Fruit fly (Drosophila melanogaster): ENCODE measurements around the gene Dys.
A peak's percentile ranks its signal among the peaks of the same experiment; 100 is the strongest.

Gene Dys

DNA sequence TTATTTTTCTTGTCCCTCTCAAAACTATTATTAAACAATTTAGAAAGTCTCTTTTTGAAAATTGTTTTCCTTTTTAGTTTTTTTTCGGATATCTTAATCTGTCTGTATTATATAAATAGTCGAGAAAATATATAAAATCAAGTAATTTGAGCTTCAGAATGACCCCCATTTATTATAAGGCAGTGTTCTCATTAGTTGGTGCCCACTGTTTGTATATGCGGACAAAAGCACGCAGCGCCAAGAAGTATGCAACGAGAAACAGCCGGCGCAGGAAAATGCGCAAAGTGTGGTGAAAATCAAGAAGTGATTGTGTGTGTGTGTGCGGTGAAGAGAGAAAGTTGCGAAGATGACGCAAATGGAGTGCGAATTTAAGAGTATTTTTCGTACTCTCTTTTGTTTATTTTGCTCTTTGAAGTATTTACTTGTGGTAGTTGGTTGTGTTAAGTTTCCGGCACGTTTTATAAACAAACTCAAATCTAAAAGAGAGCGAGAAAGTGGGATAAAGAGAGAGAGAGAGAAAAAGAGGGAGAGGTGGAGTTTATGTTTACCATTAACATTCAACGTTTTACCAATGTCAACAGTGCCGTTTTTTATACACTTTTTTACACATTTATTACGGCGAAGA lies 42.3 kb downstream of the Dys start (continued):
- TF ChIP-seq HmgD (GFP tag; optimal IDR thresholded peaks at IDR 0.05) (no peak), CG3065 (GFP tag; optimal IDR thresholded peaks at IDR 0.05) (no peak), Hey (tag; optimal IDR thresholded peaks at IDR 0.05) (no peak), MESR4 (GFP tag; optimal IDR thresholded peaks at IDR 0.05) (no peak), chinmo (GFP tag; IDR thresholded peaks at IDR 0.05; ENCODE audit: partially characterized antibody) (no peak), Hr3 (GFP tag; optimal IDR thresholded peaks at IDR 0.05) (no peak), luna (GFP tag; optimal IDR thresholded peaks at IDR 0.05) (no peak), dmrt99B (tag; optimal IDR thresholded peaks at IDR 0.05) (peak; percentile 13), vnd (GFP tag; IDR thresholded peaks at IDR 0.05; ENCODE audit: partially characterized antibody) (no peak), CG10654 (GFP tag; optimal IDR thresholded peaks at IDR 0.05) (no peak), CG18262 (tag; optimal IDR thresholded peaks at IDR 0.05) (no peak), rib (GFP tag; IDR thresholded peaks at IDR 0.05) (no peak), CG6175 (GFP tag; IDR thresholded peaks at IDR 0.05) (no peak), Oli (tag; optimal IDR thresholded peaks at IDR 0.05) (peak; percentile 14), CoRest (tag; optimal IDR thresholded peaks at IDR 0.05) (peak; percentile 21), HLHmδ (GFP tag; optimal IDR thresholded peaks at IDR 0.05) (no peak), gem (tag; optimal IDR thresholded peaks at IDR 0.05) (peak; percentile 31), Sox102F (GFP tag; optimal IDR thresholded peaks at IDR 0.05) (peak; percentile 32), CG16813 (GFP tag; IDR thresholded peaks at IDR 0.05; ENCODE audit: partially characterized antibody) (no peak), B-H1 (GFP tag; IDR thresholded peaks at IDR 0.05) (no peak), D19A (tag; optimal IDR thresholded peaks at IDR 0.05) (peak; percentile 1), Blimp-1 (GFP tag; optimal IDR thresholded peaks at IDR 0.05) (no peak), mam (GFP tag; optimal IDR thresholded peaks at IDR 0.05) (no peak), CG6272 (GFP tag; IDR thresholded peaks at IDR 0.05) (no peak), CG3163 (GFP tag; optimal IDR thresholded peaks at IDR 0.05) (peak; percentile 92), hkb (optimal IDR thresholded peaks at IDR 0.05) (no peak), hkb (GFP tag; IDR thresholded peaks at IDR 0.05) (no peak), Trl (optimal IDR thresholded peaks at IDR 0.05) (peak; percentile 49 to 74), Trl (GFP tag; optimal IDR thresholded peaks at IDR 0.05) (no peak), Poxn (GFP tag; IDR thresholded peaks at IDR 0.05) (no peak), CG14860 (GFP tag; IDR thresholded peaks at IDR 0.05; ENCODE audit: partially characterized antibody) (no peak), CG17359 (tag; optimal IDR thresholded peaks at IDR 0.05) (peak; percentile 7), Nf-YA (GFP tag; IDR thresholded peaks at IDR 0.05) (no peak), sim (GFP tag; IDR thresholded peaks at IDR 0.05) (no peak), YL-1 (GFP tag; optimal IDR thresholded peaks at IDR 0.05) (no peak), CG7928 (GFP tag; optimal IDR thresholded peaks at IDR 0.05) (no peak), ewg (GFP tag; optimal IDR thresholded peaks at IDR 0.05) (peak; percentile 44), Hand (GFP tag; optimal IDR thresholded peaks at IDR 0.05) (no peak), row (GFP tag; IDR thresholded peaks at IDR 0.05) (peak; percentile 57), CG18011 (GFP tag; optimal IDR thresholded peaks at IDR 0.05) (peak; percentile 92), CG31441 (GFP tag; IDR thresholded peaks at IDR 0.05) (0 out of 2 replicates have a peak, but pooled peaks have one; percentile 28), onecut (GFP tag; IDR thresholded peaks at IDR 0.05) (no peak), unpg (GFP tag; optimal IDR thresholded peaks at IDR 0.05) (no peak), Ets65A (GFP tag) (no peak), CG11504 (tag; optimal IDR thresholded peaks at IDR 0.05) (peak; percentile 41), CG11398 (GFP tag; optimal IDR thresholded peaks at IDR 0.05) (no peak), CG8290 (GFP tag; optimal IDR thresholded peaks at IDR 0.05) (no peak), CG8290 (tag; optimal IDR thresholded peaks at IDR 0.05) (peak; percentile 46 to 52), CG1603 (tag; optimal IDR thresholded peaks at IDR 0.05) (no peak), CG2120 (GFP tag; optimal IDR thresholded peaks at IDR 0.05) (peak; percentile 18), CG10274 (GFP tag; optimal IDR thresholded peaks at IDR 0.05) (no peak)
